Worm (Caenorhabditis elegans): ENCODE measurements around the gene mcm-3.
A peak's percentile ranks its signal among the peaks of the same experiment; 100 is the strongest.

mcm-3 gene

ce11 chrV:15012542-15013301 lies 46.7 kb downstream of the mcm-3 start:
- peak in 1 of 2 experiments; percentile 18 for TF ChIP-seq lin-35 (GFP tag; optimal IDR thresholded peaks at IDR 0.05)
- TF ChIP-seq aly-2 (tag; optimal IDR thresholded peaks at IDR 0.05): no peak
- no peak for TF ChIP-seq fos-1 (tag; optimal IDR thresholded peaks at IDR 0.05)
- TF ChIP-seq rnt-1 (tag; optimal IDR thresholded peaks at IDR 0.05): peak; percentile 70
- TF ChIP-seq efl-1 (optimal IDR thresholded peaks at IDR 0.05): peak in 1 of 2 experiments; percentile 15
- TF ChIP-seq efl-1 (GFP tag; optimal IDR thresholded peaks at IDR 0.05 in 1 of 2): peak in 1 of 2 experiments; percentile 84
- peak; percentile 24 for TF ChIP-seq dsc-1 (tag; optimal IDR thresholded peaks at IDR 0.05)
- TF ChIP-seq nhr-85 (tag): peak; percentile 67
- TF ChIP-seq lin-14 (GFP tag; optimal IDR thresholded peaks at IDR 0.05): peak; percentile 20
- TF ChIP-seq nhr-71 (tag; optimal IDR thresholded peaks at IDR 0.05): peak; percentile 36
- peak; percentile 29 for TF ChIP-seq snu-23 (GFP tag; optimal IDR thresholded peaks at IDR 0.05)
- TF ChIP-seq nhr-47 (tag; optimal IDR thresholded peaks at IDR 0.05): peak; percentile 12
- TF ChIP-seq mef-2 (tag; optimal IDR thresholded peaks at IDR 0.05): no peak

ce11 chrV:15011560-15011959 lies 47.8 kb downstream of the mcm-3 start, which contains the start of gene nmr-2:
nmr-2 (minus strand) TSS chrV:15011660.
- TF ChIP-seq pag-3 (tag; optimal IDR thresholded peaks at IDR 0.05; ENCODE audit: borderline replicate concordance, insufficient read depth) (no peak), egl-27 (tag; optimal IDR thresholded peaks at IDR 0.05) (no peak), jun-1 (tag; optimal IDR thresholded peaks at IDR 0.05) (no peak), skn-1 (tag; optimal IDR thresholded peaks at IDR 0.05) (no peak), ceh-8 (GFP tag; optimal IDR thresholded peaks at IDR 0.05) (no peak), F16B12.6 (tag; optimal IDR thresholded peaks at IDR 0.05) (no peak), fos-1 (tag; optimal IDR thresholded peaks at IDR 0.05) (no peak), C16A3.4 (tag; optimal IDR thresholded peaks at IDR 0.05) (no peak), pqm-1 (tag; optimal IDR thresholded peaks at IDR 0.05) (no peak), nhr-77 (tag; optimal IDR thresholded peaks at IDR 0.05) (no peak), ceh-90 (tag; optimal IDR thresholded peaks at IDR 0.05) (no peak), nhr-237 (tag; optimal IDR thresholded peaks at IDR 0.05) (no peak), tlp-1 (tag; optimal IDR thresholded peaks at IDR 0.05) (no peak), dpl-1 (GFP tag; optimal IDR thresholded peaks at IDR 0.05) (no peak)

Measured in whole organism, L1 larva.